Fruit fly (Drosophila melanogaster): ENCODE measurements around the gene CG9643.

CG9643 gene

DNA sequence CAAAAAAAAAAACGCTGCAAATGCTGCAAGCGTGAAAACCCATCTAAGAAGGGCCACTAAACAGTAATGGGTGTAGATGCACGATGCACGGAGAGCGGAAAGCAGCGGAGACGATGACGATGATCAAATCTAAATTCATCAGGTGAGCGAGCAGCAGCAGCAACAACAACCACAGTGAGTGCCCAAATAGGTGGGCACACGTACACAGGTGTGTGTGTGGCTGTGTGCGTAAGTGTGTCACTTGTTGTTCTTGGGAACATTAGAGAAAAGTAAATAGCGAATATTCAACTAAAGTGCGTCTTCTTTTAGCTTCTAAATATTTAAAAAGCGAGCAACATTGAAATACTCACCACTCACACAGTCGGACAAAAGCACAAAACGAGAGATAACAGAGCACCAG is 14.1 kb upstream of the CG9643 start:
- TF ChIP-seq CG12768 (GFP tag; optimal IDR thresholded peaks at IDR 0.05), result peak; percentile 58
- no peak for TF ChIP-seq CG33017 (tag; optimal IDR thresholded peaks at IDR 0.05)
- no peak for TF ChIP-seq toe (GFP tag; optimal IDR thresholded peaks at IDR 0.05)
- no peak for TF ChIP-seq CG14711 (tag; optimal IDR thresholded peaks at IDR 0.05)
- TF ChIP-seq kay (GFP tag; ENCODE audit: borderline replicate concordance), result no peak
- no peak for TF ChIP-seq Hr96 (GFP tag; optimal IDR thresholded peaks at IDR 0.05)
- peak; percentile 25 for TF ChIP-seq Mnt (GFP tag; optimal IDR thresholded peaks at IDR 0.05)

DNA sequence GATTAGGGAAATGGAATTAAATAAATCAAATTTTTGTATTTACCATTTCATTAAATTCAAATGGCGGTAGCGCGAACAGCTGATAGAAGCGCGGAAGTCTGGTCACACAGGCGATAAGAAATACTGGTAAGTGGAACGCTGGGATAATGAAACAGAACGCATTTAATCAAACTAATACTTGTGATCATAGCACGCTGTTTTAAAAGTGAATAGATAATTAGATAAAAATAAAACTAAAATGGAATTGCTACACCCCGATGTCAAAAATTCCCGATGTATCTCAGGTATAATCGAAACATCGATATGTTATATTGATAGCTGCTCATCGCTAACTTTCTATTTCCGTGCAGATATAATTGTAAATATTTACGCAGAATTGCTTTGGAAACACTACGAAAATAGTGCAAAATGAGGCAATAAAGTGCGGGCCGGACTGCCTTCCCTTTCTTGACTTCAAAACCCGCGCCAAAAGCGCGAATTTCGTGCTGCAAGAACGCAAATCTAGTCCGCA is 13.6 kb upstream of the CG9643 start, which contains the start of the genes okr and CG3558:
TSS of gene okr (minus strand) at position 96 of the 511 bp plus-strand sequence.
TSS of gene CG3558 (plus strand) at position 207 of the 511 bp plus-strand sequence.
- no peak for TF ChIP-seq CG11617 (GFP tag; optimal IDR thresholded peaks at IDR 0.05)
- TF ChIP-seq bab1 (GFP tag; optimal IDR thresholded peaks at IDR 0.05), result peak; percentile 42

DNA sequence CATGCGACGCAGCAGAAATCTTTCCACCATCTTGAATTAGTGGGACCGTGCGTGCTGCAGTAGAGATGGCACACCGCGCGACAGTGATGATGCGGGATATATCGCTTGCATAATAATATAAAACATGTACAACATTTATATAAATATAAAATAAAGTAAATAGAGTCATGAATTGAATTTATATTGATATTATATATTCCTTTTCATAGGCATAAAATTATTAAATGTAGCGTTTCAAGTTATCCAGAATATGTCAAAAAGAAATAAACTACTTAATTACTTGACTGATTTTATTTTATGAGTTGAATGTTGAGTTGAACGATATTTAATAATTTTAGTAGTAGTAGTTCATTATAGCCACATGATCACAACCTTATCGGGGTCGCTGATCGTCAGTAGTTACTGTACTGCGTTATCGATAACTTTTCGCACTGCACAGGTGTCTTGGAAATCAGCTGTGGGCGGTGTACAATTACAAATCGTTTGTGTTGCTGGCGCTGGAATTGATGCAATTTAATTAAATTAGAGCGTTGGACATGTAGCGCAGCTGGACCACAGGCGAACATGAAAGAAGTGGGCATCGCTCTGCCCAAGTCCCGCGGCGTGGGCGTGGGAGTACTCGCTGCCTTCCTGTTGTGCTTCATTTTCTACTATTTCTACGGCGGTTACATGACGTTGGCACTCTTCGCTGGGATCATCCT is 8.7 kb upstream of the CG9643 start, which contains the start of the genes Chd1 and Bem46:
TSS of gene Chd1 (minus strand) at position 43 of the 701 bp plus-strand sequence.
TSS of gene Bem46 (plus strand) at position 436 of the 701 bp plus-strand sequence.
- no peak for TF ChIP-seq Hr96 (GFP tag; optimal IDR thresholded peaks at IDR 0.05)
- TF ChIP-seq CG11617 (GFP tag; optimal IDR thresholded peaks at IDR 0.05), result peak; percentile 92
- TF ChIP-seq CG1620 (GFP tag; optimal IDR thresholded peaks at IDR 0.05), result peak; percentile 81
- TF ChIP-seq kay (GFP tag; ENCODE audit: borderline replicate concordance), result no peak
- TF ChIP-seq cic (GFP tag; optimal IDR thresholded peaks at IDR 0.05), result peak; percentile 56
- TF ChIP-seq bab1 (GFP tag; optimal IDR thresholded peaks at IDR 0.05), result peak; percentile 65
- TF ChIP-seq toe (GFP tag; optimal IDR thresholded peaks at IDR 0.05), result no peak
- no peak for TF ChIP-seq cnc (optimal IDR thresholded peaks at IDR 0.05)
- peak; percentile 73 for TF ChIP-seq pad (GFP tag; optimal IDR thresholded peaks at IDR 0.05)
- TF ChIP-seq CG12768 (GFP tag; optimal IDR thresholded peaks at IDR 0.05), result peak; percentile 87
- TF ChIP-seq CG7101 (tag; optimal IDR thresholded peaks at IDR 0.05), result peak; percentile 90
- peak; percentile 80 for TF ChIP-seq CG14711 (tag; optimal IDR thresholded peaks at IDR 0.05)
- TF ChIP-seq ovo (GFP tag; optimal IDR thresholded peaks at IDR 0.05), result peak; percentile 77
- peak; percentile 85 for TF ChIP-seq CG7045 (GFP tag; optimal IDR thresholded peaks at IDR 0.05)
- TF ChIP-seq CG5204 (GFP tag; optimal IDR thresholded peaks at IDR 0.05), result no peak
- TF ChIP-seq Crg-1 (GFP tag; optimal IDR thresholded peaks at IDR 0.05), result peak; percentile 79
- peak; percentile 82 for TF ChIP-seq Mnt (GFP tag; optimal IDR thresholded peaks at IDR 0.05)
- peak; percentile 80 for TF ChIP-seq tj (GFP tag; optimal IDR thresholded peaks at IDR 0.05)
- peak; percentile 77 for TF ChIP-seq Clk (GFP tag; optimal IDR thresholded peaks at IDR 0.05)
- TF ChIP-seq CG33017 (tag; optimal IDR thresholded peaks at IDR 0.05), result peak; percentile 82

DNA sequence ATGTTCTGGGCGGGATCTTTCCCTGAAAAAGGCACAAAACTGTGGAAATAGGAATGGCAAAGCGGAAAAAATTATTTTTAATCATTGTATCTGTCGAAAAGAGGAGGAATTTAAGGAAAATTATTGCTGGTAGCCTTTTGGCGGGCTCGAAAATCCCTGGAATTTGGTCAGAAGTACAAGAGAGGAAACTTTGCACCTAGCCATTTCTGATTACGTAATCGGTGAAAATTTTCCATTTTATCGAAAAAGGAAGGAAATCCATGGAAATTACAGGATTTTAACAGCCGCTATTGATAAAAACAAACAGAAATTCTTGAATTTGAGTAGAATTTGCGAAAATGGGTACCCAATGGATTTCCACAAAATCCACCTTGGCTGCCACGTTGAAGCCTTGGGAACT is 7.7 kb upstream of the CG9643 start:
- TF ChIP-seq cic (GFP tag; optimal IDR thresholded peaks at IDR 0.05), result no peak
- TF ChIP-seq kay (GFP tag; ENCODE audit: borderline replicate concordance), result no peak
- no peak for TF ChIP-seq CG12768 (GFP tag; optimal IDR thresholded peaks at IDR 0.05)
- TF ChIP-seq CG14711 (tag; optimal IDR thresholded peaks at IDR 0.05), result no peak
- no peak for TF ChIP-seq pad (GFP tag; optimal IDR thresholded peaks at IDR 0.05)
- no peak for TF ChIP-seq Clk (GFP tag; optimal IDR thresholded peaks at IDR 0.05)
- TF ChIP-seq tj (GFP tag; optimal IDR thresholded peaks at IDR 0.05), result no peak
- TF ChIP-seq cnc (optimal IDR thresholded peaks at IDR 0.05), result no peak
- TF ChIP-seq CG1620 (GFP tag; optimal IDR thresholded peaks at IDR 0.05), result no peak

DNA sequence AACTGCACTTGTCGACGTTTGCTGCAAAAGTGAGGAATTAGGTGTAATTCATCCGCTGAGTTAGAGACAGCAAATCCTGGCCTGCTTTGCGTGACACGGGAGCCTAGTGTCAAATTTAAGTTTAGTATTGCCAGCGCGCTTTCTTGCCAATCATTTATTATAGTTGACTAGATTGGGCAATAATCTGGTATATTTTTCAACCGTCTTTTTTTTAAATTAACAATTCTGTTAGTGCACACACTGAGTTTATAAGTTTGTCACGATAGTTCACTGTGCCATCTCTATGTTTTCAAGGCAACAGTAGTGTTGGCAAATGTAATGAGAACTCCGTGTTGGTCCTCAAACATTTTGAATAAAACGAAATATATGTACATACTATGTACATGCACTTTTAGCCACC is 2.3 kb downstream of the CG9643 start, which contains the start of the genes CG9641 and CG3165:
TSS of gene CG9641 (minus strand) at position 34 of the 400 bp plus-strand sequence.
TSS of gene CG3165 (plus strand) at position 294 of the 400 bp plus-strand sequence.
- TF ChIP-seq Mnt (GFP tag; optimal IDR thresholded peaks at IDR 0.05) (peak; percentile 78), CG7045 (GFP tag; optimal IDR thresholded peaks at IDR 0.05) (peak; percentile 75), bab1 (GFP tag; optimal IDR thresholded peaks at IDR 0.05) (peak; percentile 76), CG5204 (GFP tag; optimal IDR thresholded peaks at IDR 0.05) (no peak), cnc (optimal IDR thresholded peaks at IDR 0.05) (no peak), ovo (GFP tag; optimal IDR thresholded peaks at IDR 0.05) (peak; percentile 67), pad (GFP tag; optimal IDR thresholded peaks at IDR 0.05) (peak; percentile 70), CG33017 (tag; optimal IDR thresholded peaks at IDR 0.05) (peak; percentile 54), CG1620 (GFP tag; optimal IDR thresholded peaks at IDR 0.05) (peak; percentile 87), tj (GFP tag; optimal IDR thresholded peaks at IDR 0.05) (peak; percentile 49), toe (GFP tag; optimal IDR thresholded peaks at IDR 0.05) (no peak), cic (GFP tag; optimal IDR thresholded peaks at IDR 0.05) (peak; percentile 45), CG7101 (tag; optimal IDR thresholded peaks at IDR 0.05) (peak; percentile 78), Crg-1 (GFP tag; optimal IDR thresholded peaks at IDR 0.05) (peak; percentile 71), Clk (GFP tag; optimal IDR thresholded peaks at IDR 0.05) (peak; percentile 63), CG12768 (GFP tag; optimal IDR thresholded peaks at IDR 0.05) (peak; percentile 73), kay (GFP tag; ENCODE audit: borderline replicate concordance) (no peak), Hr96 (GFP tag; optimal IDR thresholded peaks at IDR 0.05) (no peak), CG14711 (tag; optimal IDR thresholded peaks at IDR 0.05) (peak; percentile 79), CG11617 (GFP tag; optimal IDR thresholded peaks at IDR 0.05) (peak; percentile 81)

DNA sequence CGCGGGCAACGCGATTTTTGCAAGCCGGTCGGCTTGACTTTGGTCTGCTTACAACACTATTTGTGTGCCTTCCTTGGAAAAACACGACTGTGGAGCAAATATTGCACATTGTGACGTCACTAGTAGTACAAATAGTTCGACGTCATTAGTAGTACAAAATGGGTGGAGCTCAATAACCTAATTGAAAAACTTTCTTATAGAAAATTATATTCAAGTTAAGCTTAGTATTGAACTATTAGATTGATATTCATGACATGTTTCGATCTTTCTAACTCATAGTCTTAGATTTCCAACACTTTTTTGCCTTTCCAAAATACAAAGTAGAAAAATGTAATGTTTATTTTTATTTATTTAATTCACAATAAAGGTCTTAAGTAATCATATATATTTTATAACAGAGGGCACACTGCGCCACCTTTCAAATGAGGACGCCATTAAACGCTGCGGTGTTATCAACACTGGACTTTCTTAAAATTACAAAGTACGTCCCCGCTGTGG is 6.6 kb downstream of the CG9643 start, which contains the start of the genes Rrp1 and gammaTub23C:
TSS of gene Rrp1 (minus strand) at position 70 of the 498 bp plus-strand sequence.
TSS of gene gammaTub23C (plus strand) at position 453 of the 498 bp plus-strand sequence.
- peak; percentile 90 for TF ChIP-seq CG5204 (GFP tag; optimal IDR thresholded peaks at IDR 0.05)
- peak; percentile 92 for TF ChIP-seq CG7101 (tag; optimal IDR thresholded peaks at IDR 0.05)
- TF ChIP-seq CG1620 (GFP tag; optimal IDR thresholded peaks at IDR 0.05), result peak; percentile 84
- peak; percentile 86 for TF ChIP-seq bab1 (GFP tag; optimal IDR thresholded peaks at IDR 0.05)
- TF ChIP-seq kay (GFP tag; ENCODE audit: borderline replicate concordance), result no peak
- TF ChIP-seq CG11617 (GFP tag; optimal IDR thresholded peaks at IDR 0.05), result peak; percentile 95
- TF ChIP-seq Clk (GFP tag; optimal IDR thresholded peaks at IDR 0.05), result peak; percentile 86
- peak; percentile 81 for TF ChIP-seq Crg-1 (GFP tag; optimal IDR thresholded peaks at IDR 0.05)
- peak; percentile 47 for TF ChIP-seq cic (GFP tag; optimal IDR thresholded peaks at IDR 0.05)
- peak; percentile 91 for TF ChIP-seq toe (GFP tag; optimal IDR thresholded peaks at IDR 0.05)
- peak; percentile 80 for TF ChIP-seq Hr96 (GFP tag; optimal IDR thresholded peaks at IDR 0.05)
- TF ChIP-seq tj (GFP tag; optimal IDR thresholded peaks at IDR 0.05), result peak; percentile 72
- peak; percentile 87 for TF ChIP-seq pad (GFP tag; optimal IDR thresholded peaks at IDR 0.05)
- TF ChIP-seq CG14711 (tag; optimal IDR thresholded peaks at IDR 0.05), result peak; percentile 83
- no peak for TF ChIP-seq cnc (optimal IDR thresholded peaks at IDR 0.05)
- peak; percentile 87 for TF ChIP-seq CG33017 (tag; optimal IDR thresholded peaks at IDR 0.05)
- TF ChIP-seq CG12768 (GFP tag; optimal IDR thresholded peaks at IDR 0.05), result peak; percentile 91
- peak; percentile 87 for TF ChIP-seq ovo (GFP tag; optimal IDR thresholded peaks at IDR 0.05)
- peak; percentile 83 for TF ChIP-seq Mnt (GFP tag; optimal IDR thresholded peaks at IDR 0.05)
- peak; percentile 94 for TF ChIP-seq CG7045 (GFP tag; optimal IDR thresholded peaks at IDR 0.05)
